Fruit fly (Drosophila melanogaster) whole organism, embryonic: ENCODE results near the gene mfr.

ENCODE experiments used
- Abd-B ChIP-seq: fragments of 200-800 bp; sonication (Bioruptor generic); optimal IDR thresholded peaks from 2 replicates; lab custom pipeline; 2018; ENCODE audit warnings: missing biosample characterization, mild to moderate bottlenecking, missing genetic modification characterization, moderate library complexity
- Atf6 ChIP-seq: fragments of 200-800 bp; sonication (Bioruptor generic); IDR thresholded peaks from 2 replicates; pipeline ENCODE4 v1.3.6; 2022; ENCODE audit warnings: missing biosample characterization, missing genetic modification characterization
- Bgb ChIP-seq: fragments of 200-800 bp; sonication (Bioruptor generic); IDR thresholded peaks from 2 replicates; pipeline ENCODE4 v1.3.6; 2022; ENCODE audit warnings: missing biosample characterization, missing genetic modification characterization; ENCODE audit not compliant: partially characterized antibody
- CG11093 ChIP-seq: fragments of 200-800 bp; sonication (Bioruptor generic); IDR thresholded peaks from 3 replicates; pipeline ENCODE4 v1.3.6; 2022; ENCODE audit warnings: missing biosample characterization, missing genetic modification characterization
- CG14014 ChIP-seq: fragments of 200-800 bp; sonication (Bioruptor generic); IDR thresholded peaks from 2 replicates; pipeline ENCODE4 v1.3.6; 2022; ENCODE audit warnings: missing biosample characterization, missing genetic modification characterization
- CG15696 ChIP-seq: fragments of 200-800 bp; sonication (Bioruptor generic); optimal IDR thresholded peaks from 2 replicates; lab custom pipeline; 2019; ENCODE audit warnings: missing biosample characterization, mild to moderate bottlenecking, missing genetic modification characterization, moderate library complexity
- CG1602 ChIP-seq: fragments of 200-800 bp; sonication (Bioruptor generic); optimal IDR thresholded peaks from 3 replicates; lab custom pipeline; 2016; ENCODE audit warnings: missing biosample characterization, missing genetic modification characterization
- CG17186 ChIP-seq: fragments of 200-800 bp; sonication (Bioruptor generic); optimal IDR thresholded peaks from 3 replicates; lab custom pipeline; 2017; ENCODE audit warnings: missing biosample characterization, missing genetic modification reagents, missing genetic modification characterization
- CG17361 ChIP-seq: fragments of 200-800 bp; sonication (Bioruptor generic); IDR thresholded peaks from 3 replicates; pipeline ENCODE4 v1.3.6; 2022; ENCODE audit warnings: missing biosample characterization, missing genetic modification characterization
- CG17829 ChIP-seq: fragments of 200-800 bp; optimal IDR thresholded peaks from 2 replicates; lab custom pipeline; 2019; ENCODE audit warnings: missing biosample characterization, mild to moderate bottlenecking, missing genetic modification characterization, moderate library complexity
- CG30403 ChIP-seq: fragments of 200-800 bp; sonication (Bioruptor generic); optimal IDR thresholded peaks from 3 replicates; lab custom pipeline; 2016; ENCODE audit warnings: missing biosample characterization, missing genetic modification characterization
- CG4820 ChIP-seq: fragments of 200-800 bp; sonication (Bioruptor generic); optimal IDR thresholded peaks from 3 replicates; lab custom pipeline; 2016; ENCODE audit warnings: missing biosample characterization, missing genetic modification characterization
- CG6272 ChIP-seq: fragments of 200-800 bp; sonication (Bioruptor generic); IDR thresholded peaks from 2 replicates; pipeline ENCODE4 v1.3.6; 2022; ENCODE audit warnings: missing biosample characterization, missing genetic modification characterization
- CG6689 ChIP-seq: fragments of 200-800 bp; sonication (Bioruptor generic); IDR thresholded peaks from 2 replicates; pipeline ENCODE4 v1.3.6; 2022; ENCODE audit warnings: missing biosample characterization, missing genetic modification characterization
- CG8388 ChIP-seq: fragments of 200-800 bp; sonication (Bioruptor generic); optimal IDR thresholded peaks from 2 replicates; lab custom pipeline; 2019; ENCODE audit warnings: missing biosample characterization, mild to moderate bottlenecking, missing genetic modification characterization, moderate library complexity
- CG8924 ChIP-seq: fragments of 200-800 bp; optimal IDR thresholded peaks from 3 replicates; lab custom pipeline; 2019; ENCODE audit warnings: missing biosample characterization, mild to moderate bottlenecking, missing genetic modification characterization, moderate library complexity
- CG8944 ChIP-seq: fragments of 200-800 bp; sonication (Bioruptor generic); optimal IDR thresholded peaks from 3 replicates; lab custom pipeline; 2016; ENCODE audit warnings: missing biosample characterization, missing genetic modification characterization
- CG9727 ChIP-seq: fragments of 200-800 bp; sonication (Bioruptor generic); optimal IDR thresholded peaks from 3 replicates; lab custom pipeline; 2017; ENCODE audit warnings: missing biosample characterization, mild to moderate bottlenecking, missing genetic modification characterization
- D ChIP-seq, 2 experiments: fragments of 200-800 bp in 1 of 2; fragments of >200 bp in 1 of 2; sonication (Bioruptor generic) in 1 of 2; optimal IDR thresholded peaks; 2 replicates in 1 of 2; 3 replicates in 1 of 2; lab custom pipeline; 2017; ENCODE audit warnings: mild to moderate bottlenecking in 1 of 2, missing biosample characterization in 1 of 2, missing genetic modification characterization in 1 of 2, missing genetic modification reagents in 1 of 2
- Dip3 ChIP-seq: fragments of 200-800 bp; sonication (Bioruptor generic); optimal IDR thresholded peaks from 3 replicates; lab custom pipeline; 2016; ENCODE audit warnings: missing biosample characterization, missing genetic modification characterization
- Drgx ChIP-seq: fragments of 200-800 bp; sonication (Bioruptor generic); IDR thresholded peaks from 2 replicates; pipeline ENCODE4 v1.3.6; 2022; ENCODE audit warnings: missing biosample characterization, missing genetic modification characterization
- Eip74EF ChIP-seq, 2 experiments: fragments of 200-800 bp in 1 of 2; fragments of >200 bp in 1 of 2; sonication (Bioruptor generic) in 1 of 2; optimal IDR thresholded peaks; 2 replicates each; lab custom pipeline; 2017 to 2019; ENCODE audit warnings: missing biosample characterization in 2 of 2, missing genetic modification characterization in 2 of 2, mild to moderate bottlenecking in 1 of 2, moderate library complexity in 1 of 2
- HLH4C ChIP-seq: fragments of 200-800 bp; sonication (Bioruptor generic); IDR thresholded peaks from 3 replicates; pipeline ENCODE4 v1.3.6; 2022; ENCODE audit warnings: missing biosample characterization, missing genetic modification characterization; ENCODE audit not compliant: partially characterized antibody
- Hr3 ChIP-seq: fragments of 200-800 bp; sonication (Bioruptor generic); optimal IDR thresholded peaks from 3 replicates; lab custom pipeline; 2016; ENCODE audit warnings: missing biosample characterization, missing genetic modification characterization
- Hr51 ChIP-seq, 2 experiments: fragments of 200-800 bp; sonication (Bioruptor generic); optimal IDR thresholded peaks; 2 replicates in 1 of 2; 3 replicates in 1 of 2; lab custom pipeline; 2016 to 2018; ENCODE audit warnings: missing biosample characterization in 2 of 2, missing genetic modification characterization in 2 of 2, mild to moderate bottlenecking in 1 of 2, moderate library complexity in 1 of 2
- Lpt ChIP-seq: fragments of >200 bp; optimal IDR thresholded peaks from 2 replicates; lab custom pipeline; 2018; ENCODE audit warnings: missing biosample characterization, missing genetic modification characterization
- Med ChIP-seq: fragments of 200-800 bp; sonication (Bioruptor generic); peaks from one replicate; lab custom pipeline; 2016; ENCODE audit warnings: missing biosample characterization, missing genetic modification characterization, mild to moderate bottlenecking, inconsistent platforms, moderate library complexity
- Meics ChIP-seq: fragments of 200-800 bp; sonication (Bioruptor generic); optimal IDR thresholded peaks from 2 replicates; lab custom pipeline; 2017; ENCODE audit warnings: missing biosample characterization, mild to moderate bottlenecking, missing genetic modification characterization
- Neu2 ChIP-seq: fragments of 200-800 bp; sonication (Bioruptor generic); optimal IDR thresholded peaks from 3 replicates; lab custom pipeline; 2016; ENCODE audit warnings: missing biosample characterization, missing genetic modification characterization, borderline replicate concordance
- Nf-YC ChIP-seq: fragments of 200-800 bp; optimal IDR thresholded peaks from 3 replicates; lab custom pipeline; 2019; ENCODE audit warnings: missing biosample characterization, mild to moderate bottlenecking, missing genetic modification characterization, moderate library complexity
- Sin3A ChIP-seq: fragments of >200 bp; optimal IDR thresholded peaks from 2 replicates; lab custom pipeline; 2018
- Xbp1 ChIP-seq: fragments of 200-800 bp; sonication (Bioruptor generic); optimal IDR thresholded peaks from 3 replicates; lab custom pipeline; 2016; ENCODE audit warnings: missing biosample characterization, mild to moderate bottlenecking, missing genetic modification characterization
- al ChIP-seq: fragments of 200-800 bp; sonication (Bioruptor generic); IDR thresholded peaks from 2 replicates; pipeline ENCODE4 v1.3.6; 2022; ENCODE audit warnings: missing biosample characterization, missing genetic modification characterization
- chinmo ChIP-seq: fragments of 200-800 bp; sonication (Bioruptor generic); IDR thresholded peaks from 4 replicates; pipeline ENCODE4 v1.3.6; 2022; ENCODE audit warnings: missing biosample characterization, missing genetic modification characterization; ENCODE audit not compliant: partially characterized antibody
- cwo ChIP-seq: fragments of 200-800 bp; sonication (Bioruptor generic); optimal IDR thresholded peaks from 3 replicates; lab custom pipeline; 2017; ENCODE audit warnings: missing biosample characterization, missing genetic modification characterization, mild to moderate bottlenecking, moderate library complexity, missing genetic modification reagents
- dysf ChIP-seq: fragments of 200-800 bp; sonication (Bioruptor generic); IDR thresholded peaks from 3 replicates; pipeline ENCODE4 v1.3.6; 2022; ENCODE audit warnings: missing biosample characterization, missing genetic modification characterization
- esg ChIP-seq: fragments of 200-800 bp; sonication (Bioruptor generic); conservative IDR thresholded peaks from 2 replicates; pipeline ENCODE4 v1.3.6; 2022; ENCODE audit warnings: missing biosample characterization, missing genetic modification characterization
- fd3F ChIP-seq: fragments of 200-800 bp; sonication (Bioruptor generic); optimal IDR thresholded peaks from 2 replicates; lab custom pipeline; 2018; ENCODE audit warnings: missing biosample characterization, mild to moderate bottlenecking, missing genetic modification characterization, moderate library complexity
- gsb ChIP-seq: fragments of 200-800 bp; sonication (Bioruptor generic); IDR thresholded peaks from 2 replicates; pipeline ENCODE4 v1.3.6; 2022; ENCODE audit warnings: missing biosample characterization, missing genetic modification characterization
- her ChIP-seq: fragments of 200-800 bp; sonication (Bioruptor generic); optimal IDR thresholded peaks from 2 replicates; lab custom pipeline; 2016; ENCODE audit warnings: missing biosample characterization, missing genetic modification characterization
- hth ChIP-seq: fragments of >200 bp; optimal IDR thresholded peaks from 2 replicates; lab custom pipeline; 2017; ENCODE audit warnings: inconsistent platforms
- klu ChIP-seq: fragments of 200-800 bp; sonication (Bioruptor generic); IDR thresholded peaks from 2 replicates; pipeline ENCODE4 v1.3.6; 2022; ENCODE audit warnings: missing biosample characterization, missing genetic modification characterization
- lola ChIP-seq, 3 experiments: fragments of >200 bp in 2 of 3; fragments of 200-800 bp in 1 of 3; sonication (Bioruptor generic) in 1 of 3; optimal IDR thresholded peaks; 2 replicates each; lab custom pipeline; 2017 to 2019; ENCODE audit warnings: missing biosample characterization in 3 of 3, missing genetic modification characterization in 3 of 3, mild to moderate bottlenecking in 1 of 3, moderate library complexity in 1 of 3
- nerfin-1 ChIP-seq: fragments of 200-800 bp; sonication (Bioruptor generic); optimal IDR thresholded peaks from 3 replicates; lab custom pipeline; 2019; ENCODE audit warnings: missing biosample characterization, mild to moderate bottlenecking, missing genetic modification characterization, moderate library complexity
- phol ChIP-seq: fragments of 200-800 bp; sonication (Bioruptor generic); optimal IDR thresholded peaks from 3 replicates; lab custom pipeline; 2018; ENCODE audit warnings: missing biosample characterization, mild to moderate bottlenecking, missing genetic modification characterization, moderate library complexity
- pzg ChIP-seq: fragments of 200-800 bp; sonication (Bioruptor generic); optimal IDR thresholded peaks from 3 replicates; lab custom pipeline; 2018; ENCODE audit warnings: missing biosample characterization, mild to moderate bottlenecking, missing genetic modification characterization, moderate library complexity
- sd ChIP-seq: fragments of 200-800 bp; sonication (Bioruptor generic); optimal IDR thresholded peaks from 3 replicates; lab custom pipeline; 2018; ENCODE audit warnings: missing biosample characterization, mild to moderate bottlenecking, missing genetic modification characterization, moderate library complexity
- stc ChIP-seq: fragments of 200-800 bp; sonication (Bioruptor generic); IDR thresholded peaks from 2 replicates; pipeline ENCODE4 v1.3.6; 2022; ENCODE audit warnings: missing biosample characterization, missing genetic modification characterization
- tio ChIP-seq: fragments of 200-800 bp; sonication (Bioruptor generic); optimal IDR thresholded peaks from 2 replicates; lab custom pipeline; 2017; ENCODE audit warnings: missing biosample characterization, missing genetic modification characterization, inconsistent platforms
- zf30C ChIP-seq: fragments of 200-800 bp; sonication (Bioruptor generic); optimal IDR thresholded peaks from 3 replicates; lab custom pipeline; 2018; ENCODE audit warnings: missing biosample characterization, mild to moderate bottlenecking, missing genetic modification characterization

The mfr gene

DNA sequence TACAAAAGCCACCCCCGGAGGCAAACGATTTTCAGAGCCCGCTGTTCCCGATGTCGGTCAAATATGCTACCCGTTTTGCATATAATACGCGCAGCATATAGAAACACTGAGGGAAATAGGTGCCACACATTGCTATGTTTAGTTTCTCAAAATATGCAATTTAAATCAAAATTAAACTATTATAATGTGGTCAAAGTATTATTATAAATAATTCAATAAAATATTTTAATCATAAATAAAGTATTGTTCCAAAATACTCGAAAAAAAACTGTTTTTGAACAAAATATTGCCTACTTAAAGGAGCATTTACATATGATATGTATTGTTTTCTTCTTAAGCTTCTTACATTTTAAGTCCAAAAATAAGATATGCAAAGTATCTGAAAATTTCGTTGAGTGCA lies 38.5 kb upstream of the mfr start (continued):
- TF ChIP-seq klu (no peak), pzg (GFP tag; lab: Kevin White, UChicago) (no peak), chinmo (GFP tag; lab: Robert Waterston, UW) (no peak), lola (GFP tag; optimal IDR thresholded peaks at IDR 0.05; lab: Kevin White, UChicago) (peak in 1 of 3 experiments; percentile 50), CG17829 (tag; lab: Kevin White, UChicago) (peak; percentile 69), Neu2 (GFP tag; lab: Kevin White, UChicago) (no peak), CG6272 (GFP tag; lab: Robert Waterston, UW) (no peak), Med (GFP tag; lab: Kevin White, UChicago) (peak; percentile 26), Drgx (GFP tag; lab: Robert Waterston, UW) (no peak), Meics (GFP tag; lab: Kevin White, UChicago) (peak; percentile 64), fd3F (GFP tag; lab: Kevin White, UChicago) (peak; percentile 53), HLH4C (GFP tag; lab: Robert Waterston, UW) (no peak), Atf6 (GFP tag; lab: Robert Waterston, UW) (peak; percentile 12; the same call in 1 of the 2 replicates), Abd-B (GFP tag; lab: Kevin White, UChicago) (peak; percentile 19), CG14014 (GFP tag; lab: Robert Waterston, UW) (0 out of 2 replicates have a peak, but pooled peaks have one; percentile 26), Nf-YC (tag; lab: Kevin White, UChicago) (peak; percentile 7), CG8388 (GFP tag; lab: Kevin White, UChicago) (peak; percentile 46), CG8944 (GFP tag; lab: Kevin White, UChicago) (no peak), CG17186 (GFP tag; lab: Kevin White, UChicago) (no peak), CG30403 (GFP tag; lab: Kevin White, UChicago) (peak; percentile 26), stc (GFP tag; lab: Robert Waterston, UW) (peak; percentile 41; the same call in 1 of the 2 replicates), Hr3 (GFP tag; lab: Kevin White, UChicago) (peak; percentile 60), gsb (GFP tag; lab: Robert Waterston, UW) (no peak), zf30C (GFP tag; lab: Kevin White, UChicago) (peak; percentile 13), CG11093 (GFP tag; lab: Robert Waterston, UW) (no peak), Bgb (GFP tag; lab: Robert Waterston, UW) (no peak), D (optimal IDR thresholded peaks at IDR 0.05; lab: Kevin White, UChicago) (no peak), D (GFP tag; optimal IDR thresholded peaks at IDR 0.05; lab: Kevin White, UChicago) (peak; percentile 33), Hr51 (GFP tag; optimal IDR thresholded peaks at IDR 0.05; lab: Kevin White, UChicago) (peak in 1 of 2 experiments; percentile 74), her (GFP tag; lab: Kevin White, UChicago) (no peak), CG15696 (tag; lab: Kevin White, UChicago) (no peak), cwo (peak; percentile 47), CG1602 (GFP tag; lab: Kevin White, UChicago) (no peak), sd (peak; percentile 2), hth (lab: Kevin White, UChicago) (no peak), CG8924 (tag; lab: Kevin White, UChicago) (peak; percentile 73), CG6689 (peak; percentile 65), CG9727 (GFP tag; lab: Kevin White, UChicago) (peak; percentile 37), CG4820 (GFP tag; lab: Kevin White, UChicago) (peak; percentile 2), nerfin-1 (tag; lab: Kevin White, UChicago) (peak; percentile 46), dysf (GFP tag; lab: Robert Waterston, UW) (peak; percentile 61; the same call in 2 of the 3 replicates), CG17361 (peak; percentile 83), Dip3 (GFP tag; lab: Kevin White, UChicago) (no peak), Sin3A (lab: Kevin White, UChicago) (no peak), esg (GFP tag; lab: Robert Waterston, UW) (peak; percentile 23; the same call in 1 of the 2 replicates), Xbp1 (GFP tag; lab: Kevin White, UChicago) (peak; percentile 31), phol (tag; lab: Kevin White, UChicago) (peak; percentile 73), tio (GFP tag; lab: Kevin White, UChicago) (peak; percentile 43), al (no peak), Eip74EF (GFP tag; optimal IDR thresholded peaks at IDR 0.05; lab: Kevin White, UChicago) (peak in 1 of 2 experiments; percentile 13), Lpt (no peak)
